Worm (Caenorhabditis elegans) whole organism, mixed stage, embryonic: ENCODE data around the gene K03H1.13.

Experiments
- sem-2 ChIP-seq: fragments of 200-800 bp; sonication (Bioruptor generic); optimal IDR thresholded peaks from 2 replicates; lab custom pipeline; 2018; ENCODE audit warnings: mild to moderate bottlenecking, missing genetic modification characterization, missing compliant biosample characterization
- unc-120 ChIP-seq: sonication (generic microtip); optimal IDR thresholded peaks from 2 replicates; lab custom pipeline; 2017; ENCODE audit warnings: missing genetic modification characterization, missing compliant biosample characterization; ENCODE audit not compliant: poor library complexity, severe bottlenecking

ce11 chrIII:9999235-9999634 is 49.1 kb upstream of the K03H1.13 start, which contains the start of gene C05B5.17:
- TF ChIP-seq unc-120 (tag; lab: Kevin White, UChicago), result no peak
- TF ChIP-seq sem-2, result no peak
